Fruit fly (Drosophila melanogaster): Measurements from ENCODE around the gene Sbat.

dm6 chr2L:2874185-2874541, 4.0 kb upstream of the Sbat start, which contains the start of gene Ifrd1:
- no peak for TF ChIP-seq Lpt (GFP tag; optimal IDR thresholded peaks at IDR 0.05)
- no peak for TF ChIP-seq CG10669 (GFP tag; optimal IDR thresholded peaks at IDR 0.05)
- no peak for TF ChIP-seq svp (GFP tag)
- TF ChIP-seq CG6792 (GFP tag; optimal IDR thresholded peaks at IDR 0.05): no peak
- no peak for TF ChIP-seq CG11294 (GFP tag; IDR thresholded peaks at IDR 0.05)
- TF ChIP-seq Hr39 (GFP tag; optimal IDR thresholded peaks at IDR 0.05): no peak
